Fruit fly (Drosophila melanogaster) whole organism, embryonic: ENCODE measurements around the gene fwd.

ENCODE experiments used
- Ada2b ChIP-seq: fragments of 200-800 bp; sonication (Bioruptor generic); IDR thresholded peaks from 2 replicates; pipeline ENCODE4 v1.3.6; 2022; ENCODE audit warnings: missing biosample characterization, missing genetic modification characterization
- B-H1 ChIP-seq: fragments of 200-800 bp; sonication (Bioruptor generic); IDR thresholded peaks from 3 replicates; pipeline ENCODE4 v1.3.6; 2022; ENCODE audit warnings: missing biosample characterization, missing genetic modification characterization
- Bdp1 ChIP-seq: fragments of 200-800 bp; sonication (Bioruptor generic); optimal IDR thresholded peaks from 3 replicates; lab custom pipeline; 2016; ENCODE audit warnings: missing biosample characterization, missing genetic modification characterization
- CG10366 ChIP-seq: fragments of 200-800 bp; sonication (Bioruptor generic); IDR thresholded peaks from 2 replicates; pipeline ENCODE4 v1.3.6; 2022; ENCODE audit warnings: missing biosample characterization, missing genetic modification characterization
- CG11247 ChIP-seq: fragments of 200-800 bp; sonication (Bioruptor generic); IDR thresholded peaks from 2 replicates; pipeline ENCODE4 v1.3.6; 2022; ENCODE audit warnings: missing biosample characterization, missing genetic modification characterization
- CG12299 ChIP-seq: fragments of 200-800 bp; sonication (Bioruptor generic); optimal IDR thresholded peaks from 2 replicates; lab custom pipeline; 2018; ENCODE audit warnings: missing biosample characterization, mild to moderate bottlenecking, missing genetic modification characterization
- CG14667 ChIP-seq: fragments of 200-800 bp; sonication (Bioruptor generic); IDR thresholded peaks from 2 replicates; pipeline ENCODE4 v1.3.6; 2022; ENCODE audit warnings: missing biosample characterization, missing genetic modification characterization
- CG14965 ChIP-seq: fragments of 200-800 bp; sonication (Bioruptor generic); optimal IDR thresholded peaks from 2 replicates; lab custom pipeline; 2016; ENCODE audit warnings: missing biosample characterization, missing genetic modification characterization, borderline replicate concordance
- CG1647 ChIP-seq: fragments of 200-800 bp; sonication (Bioruptor generic); optimal IDR thresholded peaks from 3 replicates; lab custom pipeline; 2016; ENCODE audit warnings: missing biosample characterization, missing genetic modification characterization
- CG17328 ChIP-seq: fragments of 200-800 bp; sonication (Bioruptor generic); IDR thresholded peaks from 2 replicates; pipeline ENCODE4 v1.3.6; 2022; ENCODE audit warnings: missing biosample characterization, missing genetic modification characterization
- CG18262 ChIP-seq: fragments of 200-800 bp; optimal IDR thresholded peaks from 3 replicates; lab custom pipeline; 2019; ENCODE audit warnings: missing biosample characterization, mild to moderate bottlenecking, missing genetic modification characterization, moderate library complexity
- CG18476 ChIP-seq: fragments of 200-800 bp; sonication (Bioruptor generic); optimal IDR thresholded peaks from 2 replicates; lab custom pipeline; 2016; ENCODE audit warnings: missing biosample characterization, mild to moderate bottlenecking, missing genetic modification characterization
- CG18599 ChIP-seq: fragments of 200-800 bp; sonication (Bioruptor generic); optimal IDR thresholded peaks from 3 replicates; lab custom pipeline; 2017; ENCODE audit warnings: missing biosample characterization, missing genetic modification characterization, mild to moderate bottlenecking, moderate library complexity, missing genetic modification reagents
- CG2678 ChIP-seq: fragments of 200-800 bp; sonication (Bioruptor generic); optimal IDR thresholded peaks from 3 replicates; lab custom pipeline; 2019; ENCODE audit warnings: missing biosample characterization, mild to moderate bottlenecking, missing genetic modification characterization, moderate library complexity
- CG32532 ChIP-seq: fragments of 200-800 bp; sonication (Bioruptor generic); IDR thresholded peaks from 2 replicates; pipeline ENCODE4 v1.3.6; 2022; ENCODE audit warnings: missing biosample characterization, missing genetic modification characterization
- CG3838 ChIP-seq: fragments of 200-800 bp; sonication (Bioruptor generic); optimal IDR thresholded peaks from 3 replicates; lab custom pipeline; 2016; ENCODE audit warnings: missing biosample characterization, missing genetic modification characterization
- CG43689 ChIP-seq: fragments of 200-800 bp; sonication (Bioruptor generic); IDR thresholded peaks from 2 replicates; pipeline ENCODE4 v1.3.6; 2022; ENCODE audit warnings: missing biosample characterization, missing genetic modification characterization
- CG4854 ChIP-seq: fragments of 200-800 bp; sonication (Bioruptor generic); optimal IDR thresholded peaks from 2 replicates; lab custom pipeline; 2016; ENCODE audit warnings: missing biosample characterization, missing genetic modification characterization, inconsistent platforms
- CG6654 ChIP-seq: fragments of 200-800 bp; sonication (Bioruptor generic); optimal IDR thresholded peaks from 2 replicates; lab custom pipeline; 2017; ENCODE audit warnings: missing biosample characterization, mild to moderate bottlenecking, missing genetic modification characterization
- CG6791 ChIP-seq: fragments of 200-800 bp; sonication (Bioruptor generic); IDR thresholded peaks from 3 replicates; pipeline ENCODE4 v1.3.6; 2022; ENCODE audit warnings: missing biosample characterization, missing genetic modification characterization; ENCODE audit not compliant: partially characterized antibody
- CG8359 ChIP-seq: fragments of 200-800 bp; sonication (Bioruptor generic); optimal IDR thresholded peaks from 2 replicates; lab custom pipeline; 2017; ENCODE audit warnings: missing biosample characterization, mild to moderate bottlenecking, missing genetic modification characterization, borderline replicate concordance
- Doc2 ChIP-seq: fragments of 200-800 bp; sonication (Bioruptor generic); IDR thresholded peaks from 2 replicates; pipeline ENCODE4 v1.3.6; 2022; ENCODE audit warnings: missing biosample characterization, missing genetic modification characterization
- Hr51 ChIP-seq, 2 experiments: fragments of 200-800 bp; sonication (Bioruptor generic); optimal IDR thresholded peaks; 2 replicates in 1 of 2; 3 replicates in 1 of 2; lab custom pipeline; 2016 to 2018; ENCODE audit warnings: missing biosample characterization in 2 of 2, missing genetic modification characterization in 2 of 2, mild to moderate bottlenecking in 1 of 2, moderate library complexity in 1 of 2
- Lpt ChIP-seq: fragments of >200 bp; optimal IDR thresholded peaks from 2 replicates; lab custom pipeline; 2018; ENCODE audit warnings: missing biosample characterization, missing genetic modification characterization
- MBD-R2 ChIP-seq: fragments of 200-800 bp; sonication (Bioruptor generic); IDR thresholded peaks from 2 replicates; pipeline ENCODE4 v1.3.6; 2022; ENCODE audit warnings: missing biosample characterization, missing genetic modification characterization
- Nf-YA ChIP-seq: fragments of 200-800 bp; sonication (Bioruptor generic); IDR thresholded peaks from 2 replicates; pipeline ENCODE4 v1.3.6; 2022; ENCODE audit warnings: missing biosample characterization, missing genetic modification characterization
- NfI ChIP-seq: fragments of 200-800 bp; sonication (Bioruptor generic); optimal IDR thresholded peaks from 3 replicates; lab custom pipeline; 2018; ENCODE audit warnings: missing biosample characterization, mild to moderate bottlenecking, missing genetic modification characterization, moderate library complexity
- Ptx1 ChIP-seq: fragments of 200-800 bp; sonication (Bioruptor generic); IDR thresholded peaks from 2 replicates; pipeline ENCODE4 v1.3.6; 2022; ENCODE audit warnings: missing biosample characterization, missing genetic modification characterization
- Scr ChIP-seq: fragments of 200-800 bp; sonication (Bioruptor generic); IDR thresholded peaks from 2 replicates; pipeline ENCODE4 v1.3.6; 2022; ENCODE audit warnings: missing biosample characterization, missing genetic modification characterization; ENCODE audit not compliant: partially characterized antibody
- Side ChIP-seq: fragments of 200-800 bp; sonication (Bioruptor generic); optimal IDR thresholded peaks from 2 replicates; lab custom pipeline; 2016; ENCODE audit warnings: missing biosample characterization, missing genetic modification characterization
- Sox100B ChIP-seq: fragments of 200-800 bp; sonication (Bioruptor generic); optimal IDR thresholded peaks from 3 replicates; lab custom pipeline; 2018; ENCODE audit warnings: missing biosample characterization, mild to moderate bottlenecking, missing genetic modification characterization
- bab2 ChIP-seq: fragments of 200-800 bp; sonication (Bioruptor generic); optimal IDR thresholded peaks from 2 replicates; lab custom pipeline; 2016; ENCODE audit warnings: missing biosample characterization, missing genetic modification characterization
- br ChIP-seq: fragments of >200 bp; optimal IDR thresholded peaks from 2 replicates; lab custom pipeline; 2017
- btn ChIP-seq: fragments of 200-800 bp; sonication (Bioruptor generic); optimal IDR thresholded peaks from 2 replicates; lab custom pipeline; 2016; ENCODE audit warnings: missing biosample characterization, missing genetic modification characterization
- cato ChIP-seq: fragments of 200-800 bp; sonication (Bioruptor generic); optimal IDR thresholded peaks from 2 replicates; lab custom pipeline; 2016; ENCODE audit warnings: missing biosample characterization, missing genetic modification characterization, borderline replicate concordance
- fd64A ChIP-seq: fragments of 200-800 bp; sonication (Bioruptor generic); optimal IDR thresholded peaks from 3 replicates; lab custom pipeline; 2018; ENCODE audit warnings: missing biosample characterization, mild to moderate bottlenecking, missing genetic modification characterization
- hbn ChIP-seq: fragments of 200-800 bp; sonication (Bioruptor generic); IDR thresholded peaks from 2 replicates; pipeline ENCODE4 v1.3.6; 2022; ENCODE audit warnings: missing biosample characterization, missing genetic modification characterization; ENCODE audit not compliant: partially characterized antibody
- inv ChIP-seq: fragments of 200-800 bp; sonication (Bioruptor generic); IDR thresholded peaks from 2 replicates; pipeline ENCODE4 v1.3.6; 2022; ENCODE audit warnings: missing biosample characterization, missing genetic modification characterization; ENCODE audit not compliant: partially characterized antibody
- klu ChIP-seq: fragments of 200-800 bp; sonication (Bioruptor generic); IDR thresholded peaks from 2 replicates; pipeline ENCODE4 v1.3.6; 2022; ENCODE audit warnings: missing biosample characterization, missing genetic modification characterization
- lab ChIP-seq: fragments of 200-800 bp; sonication (Bioruptor generic); optimal IDR thresholded peaks from 3 replicates; lab custom pipeline; 2017; ENCODE audit warnings: missing biosample characterization, missing genetic modification characterization, mild to moderate bottlenecking, moderate library complexity, missing genetic modification reagents
- phol ChIP-seq: fragments of 200-800 bp; sonication (Bioruptor generic); optimal IDR thresholded peaks from 3 replicates; lab custom pipeline; 2018; ENCODE audit warnings: missing biosample characterization, mild to moderate bottlenecking, missing genetic modification characterization, moderate library complexity
- pita ChIP-seq: fragments of 200-800 bp; sonication (Bioruptor generic); optimal IDR thresholded peaks from 2 replicates; lab custom pipeline; 2017; ENCODE audit warnings: missing biosample characterization, mild to moderate bottlenecking, missing genetic modification characterization
- pros ChIP-seq: fragments of 200-800 bp; sonication (Bioruptor generic); optimal IDR thresholded peaks from 3 replicates; lab custom pipeline; 2019; ENCODE audit warnings: missing biosample characterization, mild to moderate bottlenecking, missing genetic modification characterization, moderate library complexity
- psq ChIP-seq: fragments of 200-800 bp; sonication (Bioruptor generic); optimal IDR thresholded peaks from 2 replicates; lab custom pipeline; 2017; ENCODE audit warnings: missing biosample characterization, missing genetic modification characterization
- pzg ChIP-seq: fragments of 200-800 bp; sonication (Bioruptor generic); optimal IDR thresholded peaks from 3 replicates; lab custom pipeline; 2018; ENCODE audit warnings: missing biosample characterization, mild to moderate bottlenecking, missing genetic modification characterization, moderate library complexity
- ssp ChIP-seq: fragments of 200-800 bp; sonication (Bioruptor generic); IDR thresholded peaks from 2 replicates; pipeline ENCODE4 v1.3.6; 2022; ENCODE audit warnings: missing biosample characterization, missing genetic modification characterization
- tin ChIP-seq: fragments of 200-800 bp; sonication (Bioruptor generic); optimal IDR thresholded peaks from 3 replicates; lab custom pipeline; 2016; ENCODE audit warnings: missing biosample characterization, missing genetic modification characterization
- wor ChIP-seq: fragments of 200-800 bp; sonication (Bioruptor generic); IDR thresholded peaks from 2 replicates; pipeline ENCODE4 v1.3.6; 2022; ENCODE audit warnings: missing biosample characterization, missing genetic modification characterization
- yki ChIP-seq: fragments of >200 bp; optimal IDR thresholded peaks from 3 replicates; lab custom pipeline; 2018
- zfh1 ChIP-seq: fragments of 200-800 bp; sonication (Bioruptor generic); IDR thresholded peaks from 3 replicates; pipeline ENCODE4 v1.3.6; 2022; ENCODE audit warnings: missing biosample characterization, missing genetic modification characterization

fwd gene

DNA sequence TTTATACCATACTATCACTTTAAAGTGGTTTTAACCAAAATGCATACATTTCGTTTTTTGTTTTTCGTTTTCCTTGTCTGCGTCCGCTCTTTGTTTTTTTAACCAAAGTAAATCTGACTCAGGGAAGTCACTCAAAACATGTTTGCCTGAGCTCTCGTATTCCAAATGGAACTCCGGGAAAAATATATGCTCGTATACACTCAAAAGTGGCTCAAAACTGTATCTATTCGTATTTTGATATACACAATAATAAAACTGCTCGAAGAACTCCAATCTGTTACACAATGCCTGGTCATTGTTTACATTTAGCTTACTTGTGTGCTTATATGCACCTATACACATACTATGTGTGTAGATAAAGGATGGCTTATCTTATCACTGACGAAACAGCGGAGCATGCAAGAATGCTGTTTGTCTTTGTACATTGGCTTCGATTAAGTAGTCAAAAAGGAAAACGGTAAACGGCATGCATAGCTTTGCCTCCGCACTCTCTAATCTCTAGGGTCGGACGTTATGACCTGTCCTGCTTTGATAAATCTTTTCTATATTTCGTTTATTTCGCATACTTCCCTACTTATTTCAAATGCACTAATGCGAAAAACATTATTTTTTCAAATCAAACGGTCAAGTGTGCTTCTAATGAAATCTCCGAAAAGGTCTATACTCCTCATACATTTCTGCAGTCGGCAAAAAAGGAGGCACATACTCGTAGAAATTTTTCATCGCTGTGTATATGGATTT lies 48.8 kb downstream of the fwd start, which contains the start of gene miple2 (continued):
- no peak for TF ChIP-seq Sox100B (GFP tag; lab: Kevin White, UChicago)
- no peak for TF ChIP-seq cato (GFP tag; lab: Kevin White, UChicago)
- no peak for TF ChIP-seq Bdp1 (GFP tag; lab: Kevin White, UChicago)
- no peak for TF ChIP-seq ssp (GFP tag; lab: Robert Waterston, UW)
- peak; percentile 47 for TF ChIP-seq phol (tag; lab: Kevin White, UChicago)
- TF ChIP-seq Ada2b, result no peak
- TF ChIP-seq bab2 (GFP tag; lab: Kevin White, UChicago), result no peak
- TF ChIP-seq CG18599, result peak; percentile 64
- peak; percentile 53 for TF ChIP-seq Side (GFP tag; lab: Kevin White, UChicago)
- no peak for TF ChIP-seq Lpt (GFP tag; lab: Kevin White, UChicago)
- TF ChIP-seq CG18476, result no peak
- TF ChIP-seq tin (GFP tag; lab: Kevin White, UChicago), result no peak
- TF ChIP-seq Nf-YA (GFP tag; lab: Robert Waterston, UW), result no peak
- no peak for TF ChIP-seq CG32532 (GFP tag; lab: Robert Waterston, UW)
- peak; percentile 30 for TF ChIP-seq CG4854 (GFP tag; lab: Kevin White, UChicago)
- TF ChIP-seq inv (GFP tag; lab: Robert Waterston, UW), result no peak
- TF ChIP-seq Ptx1 (GFP tag; lab: Robert Waterston, UW), result 0 out of 2 replicates have a peak, but pooled peaks have one; percentile 9
- TF ChIP-seq CG3838, result no peak
- no peak for TF ChIP-seq Scr
- TF ChIP-seq MBD-R2 (GFP tag; lab: Robert Waterston, UW), result no peak
- TF ChIP-seq B-H1 (GFP tag; lab: Robert Waterston, UW), result no peak
- TF ChIP-seq CG11247 (GFP tag; lab: Robert Waterston, UW), result no peak
- no peak for TF ChIP-seq hbn (GFP tag; lab: Robert Waterston, UW)
- no peak for TF ChIP-seq pzg (GFP tag; lab: Kevin White, UChicago)
- TF ChIP-seq klu, result no peak
- TF ChIP-seq CG43689 (GFP tag; lab: Robert Waterston, UW), result no peak
- peak; percentile 63 for TF ChIP-seq lab
- TF ChIP-seq br (lab: Kevin White, UChicago), result no peak
- TF ChIP-seq psq, result peak; percentile 15
- no peak for TF ChIP-seq wor (GFP tag; lab: Robert Waterston, UW)
- no peak for TF ChIP-seq CG10366 (GFP tag; lab: Robert Waterston, UW)
- TF ChIP-seq CG18262 (tag; lab: Kevin White, UChicago), result peak; percentile 73
- TF ChIP-seq CG12299, result peak; percentile 5
- no peak for TF ChIP-seq pita
- TF ChIP-seq zfh1 (GFP tag; lab: Robert Waterston, UW), result 0 out of 3 replicates have a peak, but pooled peaks have one; percentile 6
- TF ChIP-seq NfI (GFP tag; lab: Kevin White, UChicago), result peak; percentile 39
- peak; percentile 48 for TF ChIP-seq btn
- TF ChIP-seq Hr51 (GFP tag; optimal IDR thresholded peaks at IDR 0.05; lab: Kevin White, UChicago), result peak; percentile 11 to 62
- TF ChIP-seq CG6654 (GFP tag; lab: Kevin White, UChicago), result no peak
- no peak for TF ChIP-seq Doc2 (GFP tag; lab: Robert Waterston, UW)
- no peak for TF ChIP-seq CG1647 (GFP tag; lab: Kevin White, UChicago)
- peak; percentile 76 for TF ChIP-seq pros (GFP tag; lab: Kevin White, UChicago)
- TF ChIP-seq CG14667 (GFP tag; lab: Robert Waterston, UW), result no peak
- no peak for TF ChIP-seq yki (lab: Kevin White, UChicago)
- TF ChIP-seq CG2678 (tag; lab: Kevin White, UChicago), result peak; percentile 69
- TF ChIP-seq CG8359 (GFP tag; lab: Kevin White, UChicago), result no peak
- TF ChIP-seq fd64A, result peak; percentile 70
- TF ChIP-seq CG6791 (GFP tag; lab: Robert Waterston, UW), result no peak
- TF ChIP-seq CG14965 (GFP tag; lab: Kevin White, UChicago), result peak; percentile 10
- TF ChIP-seq CG17328 (GFP tag; lab: Robert Waterston, UW), result 0 out of 2 replicates have a peak, but pooled peaks have one; percentile 12
